Fruit fly (Drosophila melanogaster): ENCODE data around the gene CG4119.
A peak's percentile ranks its signal among the peaks of the same experiment; 100 is the strongest.

Gene CG4119

DNA sequence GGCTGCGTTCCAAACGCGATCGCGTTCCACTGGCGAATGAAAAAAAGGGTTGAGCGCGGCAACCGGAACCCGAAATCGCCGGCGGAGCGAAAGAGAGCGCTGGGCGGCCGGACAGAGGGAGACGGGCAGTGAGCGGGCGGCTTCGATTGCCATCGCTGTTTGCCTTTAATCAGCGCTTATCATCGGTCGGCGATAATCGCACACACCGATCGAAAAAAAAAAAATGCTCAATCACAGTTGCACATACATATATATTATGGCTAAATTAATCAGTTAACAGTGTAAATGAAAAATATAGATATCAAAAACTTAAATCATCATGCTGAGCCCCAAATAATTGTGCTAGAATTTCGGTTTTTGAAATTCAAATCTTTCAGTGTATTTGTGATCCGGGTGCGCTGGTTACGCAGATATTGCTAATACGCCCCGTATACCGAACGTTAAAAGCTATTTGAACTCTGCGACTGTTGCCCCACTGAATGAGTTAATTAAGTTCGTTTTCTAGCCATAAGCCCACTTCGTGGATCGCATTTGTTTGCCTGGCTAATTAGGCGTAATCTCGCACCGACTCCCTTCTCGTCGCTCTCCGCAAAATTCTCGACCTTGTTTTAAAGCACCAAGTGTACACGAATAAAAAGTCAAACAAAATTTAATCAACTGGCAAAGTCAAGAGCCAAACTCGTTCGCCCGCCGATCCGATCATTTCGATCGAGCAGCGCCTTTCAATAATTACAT is 52.1 kb downstream of the CG4119 start, which contains the start of gene CG33080 (continued):
- TF ChIP-seq CG9727 (GFP tag; optimal IDR thresholded peaks at IDR 0.05) (no peak), Mes4 (GFP tag; optimal IDR thresholded peaks at IDR 0.05) (no peak), CG11398 (GFP tag; optimal IDR thresholded peaks at IDR 0.05) (no peak), Hmr (GFP tag; optimal IDR thresholded peaks at IDR 0.05) (peak; percentile 29), Vsx1 (GFP tag; optimal IDR thresholded peaks at IDR 0.05) (peak; percentile 75), hb (GFP tag; IDR thresholded peaks at IDR 0.05; ENCODE audit: partially characterized antibody) (no peak), Usf (GFP tag; optimal IDR thresholded peaks at IDR 0.05) (no peak), Atf6 (GFP tag; IDR thresholded peaks at IDR 0.05) (0 out of 2 replicates have a peak, but pooled peaks have one; percentile 13), tgo (GFP tag; IDR thresholded peaks at IDR 0.05) (peak; percentile 29; the same call in 1 of the 3 replicates), Sry-δ (GFP tag; optimal IDR thresholded peaks at IDR 0.05) (no peak), Elba2 (GFP tag; optimal IDR thresholded peaks at IDR 0.05) (no peak), E2f1 (GFP tag; IDR thresholded peaks at IDR 0.05) (no peak), p53 (GFP tag; optimal IDR thresholded peaks at IDR 0.05) (no peak), MTF-1 (GFP tag; optimal IDR thresholded peaks at IDR 0.05; ENCODE audit: borderline replicate concordance) (no peak), hbn (GFP tag; IDR thresholded peaks at IDR 0.05; ENCODE audit: partially characterized antibody) (no peak), Adf1 (GFP tag; IDR thresholded peaks at IDR 0.05) (0 out of 2 replicates have a peak, but pooled peaks have one; percentile 8), ranshi (GFP tag; IDR thresholded peaks at IDR 0.05) (0 out of 2 replicates have a peak, but pooled peaks have one; percentile 24), luna (GFP tag; optimal IDR thresholded peaks at IDR 0.05) (no peak), CG15269 (tag; optimal IDR thresholded peaks at IDR 0.05) (peak; percentile 9), GATAe (GFP tag; conservative IDR thresholded peaks at IDR 0.05) (0 out of 2 replicates have a peak, but pooled peaks have one; percentile 19), CG14050 (GFP tag; IDR thresholded peaks at IDR 0.05) (no peak), chif (GFP tag; optimal IDR thresholded peaks at IDR 0.05) (no peak), fru (optimal IDR thresholded peaks at IDR 0.05) (no peak), unc-4 (GFP tag; IDR thresholded peaks at IDR 0.05; ENCODE audit: partially characterized antibody) (no peak), slbo (GFP tag; IDR thresholded peaks at IDR 0.05) (peak; percentile 40; the same call in 1 of the 2 replicates), slou (GFP tag; optimal IDR thresholded peaks at IDR 0.05) (no peak), seq (GFP tag; IDR thresholded peaks at IDR 0.05) (no peak), amos (GFP tag; IDR thresholded peaks at IDR 0.05; ENCODE audit: partially characterized antibody) (no peak), row (GFP tag; IDR thresholded peaks at IDR 0.05) (peak; percentile 51; the same call in 2 of the 3 replicates), CG1832 (GFP tag; optimal IDR thresholded peaks at IDR 0.05) (no peak), HLH54F (GFP tag; optimal IDR thresholded peaks at IDR 0.05) (no peak), CG1792 (GFP tag; optimal IDR thresholded peaks at IDR 0.05) (no peak), CG17359 (tag; optimal IDR thresholded peaks at IDR 0.05) (peak; percentile 24), trh (GFP tag; optimal IDR thresholded peaks at IDR 0.05) (no peak), Med (GFP tag) (peak; percentile 71), crp (GFP tag; optimal IDR thresholded peaks at IDR 0.05) (no peak), ato (GFP tag; IDR thresholded peaks at IDR 0.05; ENCODE audit: partially characterized antibody) (no peak), Aef1 (GFP tag; IDR thresholded peaks at IDR 0.05) (peak; percentile 34; the same call in 1 of the 3 replicates), gcm2 (GFP tag; optimal IDR thresholded peaks at IDR 0.05) (no peak), danr (GFP tag; IDR thresholded peaks at IDR 0.05) (0 out of 2 replicates have a peak, but pooled peaks have one; percentile 7), sisA (GFP tag; IDR thresholded peaks at IDR 0.05) (0 out of 2 replicates have a peak, but pooled peaks have one; percentile 15), CG12659 (GFP tag; optimal IDR thresholded peaks at IDR 0.05) (no peak), ab (GFP tag; optimal IDR thresholded peaks at IDR 0.05) (no peak), CG18599 (GFP tag; optimal IDR thresholded peaks at IDR 0.05) (peak; percentile 27), Ptx1 (GFP tag; IDR thresholded peaks at IDR 0.05) (peak; percentile 53), CG18262 (tag; optimal IDR thresholded peaks at IDR 0.05) (no peak), CG9932 (GFP tag; IDR thresholded peaks at IDR 0.05) (0 out of 2 replicates have a peak, but pooled peaks have one; percentile 20), CG8924 (tag; optimal IDR thresholded peaks at IDR 0.05) (no peak), Hr51 (GFP tag; optimal IDR thresholded peaks at IDR 0.05) (peak in 1 of 2 experiments; percentile 17)

Data from whole organism, embryonic.